Worm (Caenorhabditis elegans): ENCODE data around the gene str-93.

DNA sequence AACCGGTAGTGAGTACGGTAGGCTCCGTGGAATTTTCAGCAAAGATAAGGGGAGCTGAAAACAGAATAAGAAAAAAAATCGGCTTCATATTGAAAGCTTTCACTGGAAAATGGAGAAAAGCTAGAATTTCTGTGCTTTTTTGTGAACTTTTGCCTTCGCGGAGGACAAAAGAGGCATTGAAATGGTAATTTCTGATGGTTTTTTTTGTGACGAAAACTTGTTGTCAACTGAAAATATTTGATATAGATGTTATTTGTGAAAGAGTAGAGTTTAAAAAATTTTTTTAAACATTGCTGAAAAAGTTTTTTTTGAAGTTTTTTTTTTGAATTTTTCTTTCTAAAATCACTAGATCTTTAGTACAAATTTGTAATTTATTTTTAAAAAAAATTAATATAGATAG, 13.6 kb upstream of the str-93 start, which contains the start of gene F59A1.18:
- TF ChIP-seq ama-1 (optimal IDR thresholded peaks at IDR 0.05) = no peak
- TF ChIP-seq hmg-4 (GFP tag; optimal IDR thresholded peaks at IDR 0.05) = no peak
- no peak for TF ChIP-seq hnd-1 (tag; optimal IDR thresholded peaks at IDR 0.05)
- TF ChIP-seq pes-1 (GFP tag; IDR thresholded peaks at IDR 0.05) = no peak
- TF ChIP-seq ceh-13 (GFP tag; optimal IDR thresholded peaks at IDR 0.05) = no peak
- no peak for TF ChIP-seq F13C5.2 (tag; optimal IDR thresholded peaks at IDR 0.05)
- TF ChIP-seq scrt-1 (GFP tag; IDR thresholded peaks at IDR 0.05) = no peak
- TF ChIP-seq ceh-36 (tag; optimal IDR thresholded peaks at IDR 0.05) = no peak
- no peak for TF ChIP-seq B0310.2 (tag; optimal IDR thresholded peaks at IDR 0.05)
- no peak for TF ChIP-seq hmbx-1 (tag; optimal IDR thresholded peaks at IDR 0.05)
- TF ChIP-seq aly-1 (tag; optimal IDR thresholded peaks at IDR 0.05) = no peak

Data from whole organism, early embryonic.